6 fruit fly cellular contexts compared by ENCODE assay signal in the genomic region with DNA sequence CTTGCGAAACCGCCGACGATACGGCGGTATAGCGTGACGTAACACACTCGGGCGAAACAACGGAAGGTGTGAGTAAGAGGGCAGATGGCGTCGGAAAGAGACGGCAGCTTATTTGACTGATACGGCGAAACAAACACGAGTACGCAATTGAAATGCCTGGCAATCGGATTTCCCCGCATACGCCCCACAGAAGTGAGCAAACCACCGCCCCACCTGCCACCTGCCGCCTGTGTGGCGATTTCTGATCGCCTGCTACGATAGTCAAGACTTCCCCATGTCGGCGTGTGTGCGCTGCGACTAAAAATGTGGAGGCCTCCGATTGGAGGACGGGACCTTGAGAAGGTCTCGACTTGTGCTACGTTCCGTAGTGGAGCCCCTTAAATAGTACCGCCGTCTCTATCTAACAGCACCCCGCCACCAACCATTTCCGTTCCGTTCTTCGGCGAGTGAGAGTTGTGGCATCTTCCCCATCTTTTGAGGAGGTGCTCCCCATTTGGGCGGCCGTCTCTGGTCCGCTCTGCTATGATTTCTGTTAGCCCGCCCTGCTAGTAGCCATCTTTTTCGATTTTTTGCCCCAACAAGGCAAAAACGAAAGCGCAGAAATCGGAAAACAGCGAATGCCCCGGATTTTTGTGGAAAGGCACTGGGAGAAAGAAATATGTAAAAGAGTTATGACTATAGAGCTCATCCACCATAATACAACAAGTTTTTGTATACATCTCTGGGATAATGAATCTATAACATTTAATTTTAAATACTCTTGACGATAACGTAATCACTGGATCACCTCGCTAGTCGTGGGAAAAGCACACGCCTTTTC.
TF ChIP-seq lines count a peak whose summit lies in the region.

No protein-coding gene starts in this region.

- TF ChIP-seq CTCF in whole organism, embryonic (GFP tag; optimal IDR thresholded peaks at IDR 0.05; lab: Kevin White, UChicago): no peak

TF ChIP-seq in whole organism, 6 proteins besides CTCF, POLR2A, EP300 and RAD21:
- TF ChIP-seq pan (optimal IDR thresholded peaks at IDR 0.05; lab: Kevin White, UChicago) (no peak), Dll (optimal IDR thresholded peaks at IDR 0.05; lab: Kevin White, UChicago) (no peak), psq (optimal IDR thresholded peaks at IDR 0.05; lab: Kevin White, UChicago) (no peak), EcR (GFP tag; optimal IDR thresholded peaks at IDR 0.05; lab: Kevin White, UChicago) (peak; percentile 65 to 90), CG8478 (optimal IDR thresholded peaks at IDR 0.05; lab: Kevin White, UChicago) (peak; percentile 21)
TF ChIP-seq in whole organism: peak in this region for 2.

TF ChIP-seq in whole organism, adult, 20 proteins besides CTCF, POLR2A, EP300 and RAD21 (continues in another document):
- TF ChIP-seq tj (GFP tag; optimal IDR thresholded peaks at IDR 0.05; lab: Kevin White, UChicago) (peak; percentile 67), CG7101 (tag; optimal IDR thresholded peaks at IDR 0.05; lab: Kevin White, UChicago) (peak; percentile 47), toe (GFP tag; optimal IDR thresholded peaks at IDR 0.05; lab: Kevin White, UChicago) (peak; percentile 49), CG11617 (GFP tag; optimal IDR thresholded peaks at IDR 0.05; lab: Kevin White, UChicago) (peak; percentile 26), cnc (optimal IDR thresholded peaks at IDR 0.05; lab: Kevin White, UChicago) (no peak), Mnt (GFP tag; optimal IDR thresholded peaks at IDR 0.05; lab: Kevin White, UChicago) (peak; percentile 92), CG5204 (GFP tag; optimal IDR thresholded peaks at IDR 0.05; lab: Kevin White, UChicago) (peak; percentile 20), Hr96 (GFP tag; optimal IDR thresholded peaks at IDR 0.05; lab: Kevin White, UChicago) (peak; percentile 47), CG14711 (tag; optimal IDR thresholded peaks at IDR 0.05; lab: Kevin White, UChicago) (peak; percentile 66), ovo (GFP tag; optimal IDR thresholded peaks at IDR 0.05; lab: Kevin White, UChicago) (peak; percentile 55), cic (GFP tag; optimal IDR thresholded peaks at IDR 0.05; lab: Kevin White, UChicago) (peak; percentile 93), Crg-1 (GFP tag; optimal IDR thresholded peaks at IDR 0.05; lab: Kevin White, UChicago) (peak; percentile 6), kay (GFP tag; lab: Kevin White, UChicago; ENCODE audit: borderline replicate concordance) (peak; percentile 84), CG7045 (GFP tag; optimal IDR thresholded peaks at IDR 0.05; lab: Kevin White, UChicago) (peak; percentile 13), bab1 (GFP tag; optimal IDR thresholded peaks at IDR 0.05; lab: Kevin White, UChicago) (no peak)

TF ChIP-seq in whole organism, embryonic, 481 proteins besides CTCF, POLR2A, EP300 and RAD21 (continues in another document):
- peak; percentile 99 for TF ChIP-seq Ets65A (GFP tag; lab: Kevin White, UChicago)
- peak; percentile 47 for TF ChIP-seq nerfin-1 (tag; optimal IDR thresholded peaks at IDR 0.05; lab: Kevin White, UChicago)
- TF ChIP-seq CG4282 (GFP tag; optimal IDR thresholded peaks at IDR 0.05; lab: Kevin White, UChicago): peak; percentile 62
- no peak for TF ChIP-seq amos (GFP tag; IDR thresholded peaks at IDR 0.05; lab: Robert Waterston, UW; ENCODE audit: partially characterized antibody)
- no peak for TF ChIP-seq CG32767 (GFP tag; IDR thresholded peaks at IDR 0.05; lab: Robert Waterston, UW)
- TF ChIP-seq Atf-2 (GFP tag; optimal IDR thresholded peaks at IDR 0.05; lab: Kevin White, UChicago): peak; percentile 86
- TF ChIP-seq Neu2 (GFP tag; optimal IDR thresholded peaks at IDR 0.05; lab: Kevin White, UChicago; ENCODE audit: borderline replicate concordance): peak; percentile 31
- peak; percentile 78 for TF ChIP-seq CG10462 (GFP tag; optimal IDR thresholded peaks at IDR 0.05; lab: Kevin White, UChicago)
- TF ChIP-seq unpg (GFP tag; optimal IDR thresholded peaks at IDR 0.05; lab: Kevin White, UChicago): peak; percentile 91
- no peak for TF ChIP-seq Lpt (GFP tag; optimal IDR thresholded peaks at IDR 0.05; lab: Kevin White, UChicago)
- TF ChIP-seq corto (GFP tag; optimal IDR thresholded peaks at IDR 0.05; lab: Kevin White, UChicago): peak; percentile 96
- TF ChIP-seq CG18764 (GFP tag; optimal IDR thresholded peaks at IDR 0.05; lab: Kevin White, UChicago): peak; percentile 81
- TF ChIP-seq CG7745 (tag; optimal IDR thresholded peaks at IDR 0.05; lab: Kevin White, UChicago): no peak
- TF ChIP-seq CG7372 (GFP tag; IDR thresholded peaks at IDR 0.05; lab: Robert Waterston, UW): no peak
- no peak for TF ChIP-seq Dll (GFP tag; IDR thresholded peaks at IDR 0.05; lab: Robert Waterston, UW; ENCODE audit: partially characterized antibody)

TF ChIP-seq in whole organism, prepupa, 60 proteins besides CTCF, POLR2A, EP300 and RAD21 (continues in another document):
- TF ChIP-seq esn (GFP tag; optimal IDR thresholded peaks at IDR 0.05; lab: Kevin White, UChicago) (peak; percentile 99), Sox14 (GFP tag; optimal IDR thresholded peaks at IDR 0.05; lab: Kevin White, UChicago) (peak; percentile 99), CG3032 (tag; optimal IDR thresholded peaks at IDR 0.05; lab: Kevin White, UChicago) (peak; percentile 97), CG32006 (GFP tag; optimal IDR thresholded peaks at IDR 0.05; lab: Kevin White, UChicago) (peak; percentile 98), CG10631 (GFP tag; optimal IDR thresholded peaks at IDR 0.05; lab: Kevin White, UChicago) (peak; percentile 99), Sox15 (GFP tag; optimal IDR thresholded peaks at IDR 0.05; lab: Kevin White, UChicago) (peak; percentile 98), Sox102F (GFP tag; optimal IDR thresholded peaks at IDR 0.05; lab: Kevin White, UChicago) (peak; percentile 99), Smox (GFP tag; optimal IDR thresholded peaks at IDR 0.05; lab: Kevin White, UChicago) (peak; percentile 99), dsx (GFP tag; optimal IDR thresholded peaks at IDR 0.05; lab: Kevin White, UChicago; ENCODE audit: poor library complexity, severe bottlenecking) (peak; percentile 94), CG6792 (GFP tag; optimal IDR thresholded peaks at IDR 0.05; lab: Kevin White, UChicago) (peak; percentile 98), eg (GFP tag; IDR thresholded peaks at IDR 0.05; lab: Robert Waterston, UW) (no peak), Hr39 (GFP tag; optimal IDR thresholded peaks at IDR 0.05; lab: Kevin White, UChicago) (peak; percentile 99), CG16779 (tag; optimal IDR thresholded peaks at IDR 0.05; lab: Kevin White, UChicago) (peak; percentile 94), fd85E (GFP tag; optimal IDR thresholded peaks at IDR 0.05; lab: Kevin White, UChicago) (peak; percentile 92), Ets96B (tag; optimal IDR thresholded peaks at IDR 0.05; lab: Kevin White, UChicago) (peak; percentile 97), CG11294 (GFP tag; IDR thresholded peaks at IDR 0.05; lab: Robert Waterston, UW) (no peak)

TF ChIP-seq in whole organism, pupa, 21 proteins besides CTCF, POLR2A, EP300 and RAD21 (continues in another document):
- TF ChIP-seq CG32121 (GFP tag; IDR thresholded peaks at IDR 0.05; lab: Robert Waterston, UW): no peak
- TF ChIP-seq fd96Ca (GFP tag; IDR thresholded peaks at IDR 0.05; lab: Robert Waterston, UW): no peak
- TF ChIP-seq Pif1A (GFP tag; optimal IDR thresholded peaks at IDR 0.05; lab: Kevin White, UChicago): peak; percentile 99
- peak; percentile 94 for TF ChIP-seq D1 (tag; optimal IDR thresholded peaks at IDR 0.05; lab: Kevin White, UChicago)
- TF ChIP-seq CG4496 (GFP tag; IDR thresholded peaks at IDR 0.05; lab: Robert Waterston, UW): no peak
- peak; percentile 95 for TF ChIP-seq CG8159 (tag; optimal IDR thresholded peaks at IDR 0.05; lab: Kevin White, UChicago)
- no peak for TF ChIP-seq Ets98B (GFP tag; IDR thresholded peaks at IDR 0.05; lab: Robert Waterston, UW)
- TF ChIP-seq Snoo (tag; optimal IDR thresholded peaks at IDR 0.05; lab: Kevin White, UChicago): peak; percentile 98
- peak; percentile 98 for TF ChIP-seq CG17806 (tag; optimal IDR thresholded peaks at IDR 0.05; lab: Kevin White, UChicago)
- TF ChIP-seq CG9948 (tag; optimal IDR thresholded peaks at IDR 0.05; lab: Kevin White, UChicago): peak; percentile 98
- TF ChIP-seq CG10348 (GFP tag; IDR thresholded peaks at IDR 0.05; lab: Robert Waterston, UW): no peak
- TF ChIP-seq CG12605 (GFP tag; IDR thresholded peaks at IDR 0.05; lab: Robert Waterston, UW): no peak
- TF ChIP-seq EcR (GFP tag; optimal IDR thresholded peaks at IDR 0.05; lab: Kevin White, UChicago): peak; percentile 92
- peak; percentile 95 for TF ChIP-seq CG34367 (tag; optimal IDR thresholded peaks at IDR 0.05; lab: Kevin White, UChicago)
- peak; percentile 74 for TF ChIP-seq CG13204 (GFP tag; optimal IDR thresholded peaks at IDR 0.05; lab: Kevin White, UChicago)
- TF ChIP-seq CG15710 (tag; optimal IDR thresholded peaks at IDR 0.05; lab: Kevin White, UChicago): peak; percentile 94
- peak; percentile 98 for TF ChIP-seq Pif1B (GFP tag; optimal IDR thresholded peaks at IDR 0.05; lab: Kevin White, UChicago)
- TF ChIP-seq gl (tag; optimal IDR thresholded peaks at IDR 0.05; lab: Kevin White, UChicago): peak; percentile 95

TF ChIP-seq in whole organism, wandering third instar larva, 38 proteins besides CTCF, POLR2A, EP300 and RAD21 (continues in another document):
- peak; percentile 90 for TF ChIP-seq brk (GFP tag; optimal IDR thresholded peaks at IDR 0.05; lab: Kevin White, UChicago)
- peak; percentile 98 for TF ChIP-seq ey (GFP tag; optimal IDR thresholded peaks at IDR 0.05; lab: Kevin White, UChicago)
- no peak for TF ChIP-seq Hr78 (GFP tag; optimal IDR thresholded peaks at IDR 0.05; lab: Kevin White, UChicago)
- TF ChIP-seq GATAd (GFP tag; optimal IDR thresholded peaks at IDR 0.05; lab: Kevin White, UChicago): no peak
- TF ChIP-seq Mio (GFP tag; optimal IDR thresholded peaks at IDR 0.05; lab: Kevin White, UChicago): peak; percentile 78
- TF ChIP-seq Rel (GFP tag; optimal IDR thresholded peaks at IDR 0.05; lab: Kevin White, UChicago): peak; percentile 90
- peak; percentile 98 for TF ChIP-seq Rel (tag; optimal IDR thresholded peaks at IDR 0.05; lab: Kevin White, UChicago)
- TF ChIP-seq Sp1 (GFP tag; optimal IDR thresholded peaks at IDR 0.05; lab: Kevin White, UChicago): peak; percentile 95
- peak; percentile 92 for TF ChIP-seq Dif (GFP tag; optimal IDR thresholded peaks at IDR 0.05; lab: Kevin White, UChicago; ENCODE audit: partially characterized antibody)
- TF ChIP-seq lola (GFP tag; optimal IDR thresholded peaks at IDR 0.05; lab: Kevin White, UChicago): no peak
- no peak for TF ChIP-seq Abd-B (GFP tag; optimal IDR thresholded peaks at IDR 0.05; lab: Kevin White, UChicago)
- TF ChIP-seq dl (GFP tag; optimal IDR thresholded peaks at IDR 0.05; lab: Kevin White, UChicago; ENCODE audit: insufficient read depth in 1 of 2, partially characterized antibody in 2 of 2): peak; percentile 72 to 77
- no peak for TF ChIP-seq pan (optimal IDR thresholded peaks at IDR 0.05; lab: Kevin White, UChicago)
- TF ChIP-seq CG9705 (GFP tag; optimal IDR thresholded peaks at IDR 0.05; lab: Kevin White, UChicago): peak; percentile 75
- no peak for TF ChIP-seq N (GFP tag; optimal IDR thresholded peaks at IDR 0.05; lab: Kevin White, UChicago)
- peak; percentile 97 for TF ChIP-seq rgr (GFP tag; optimal IDR thresholded peaks at IDR 0.05; lab: Kevin White, UChicago)
- peak; percentile 3 for TF ChIP-seq Myc (optimal IDR thresholded peaks at IDR 0.05; lab: Kevin White, UChicago)
- peak; percentile 95 for TF ChIP-seq dmrt93B (GFP tag; optimal IDR thresholded peaks at IDR 0.05; lab: Kevin White, UChicago)
